Fruit fly (Drosophila melanogaster): ENCODE measurements around the gene TwdlJ.

DNA sequence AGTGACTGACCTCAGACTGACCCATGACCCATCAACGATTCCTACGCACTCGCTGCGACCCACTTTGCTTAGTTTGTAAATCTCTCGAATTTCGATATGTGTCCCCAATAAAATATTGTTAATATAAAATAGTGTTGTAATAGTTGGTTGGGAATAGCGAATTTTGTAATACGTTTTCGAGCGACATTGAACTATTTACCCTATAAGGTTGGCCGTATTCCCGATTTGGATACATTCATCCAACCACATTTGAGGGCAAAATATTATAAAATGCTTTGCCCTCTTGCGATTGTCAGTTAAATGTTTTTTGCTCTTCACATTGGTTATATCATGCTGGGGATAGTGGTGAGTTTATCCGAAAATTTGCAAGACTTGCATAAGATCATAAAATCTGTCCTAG, 4.9 kb downstream of the TwdlJ start, which contains the start of gene TwdlR:
- TF ChIP-seq Snoo (tag; optimal IDR thresholded peaks at IDR 0.05) (no peak), Pif1A (GFP tag; optimal IDR thresholded peaks at IDR 0.05) (no peak)

All from whole organism, pupa.